Worm (Caenorhabditis elegans): ENCODE results near the gene Y37E11AL.9.

DNA sequence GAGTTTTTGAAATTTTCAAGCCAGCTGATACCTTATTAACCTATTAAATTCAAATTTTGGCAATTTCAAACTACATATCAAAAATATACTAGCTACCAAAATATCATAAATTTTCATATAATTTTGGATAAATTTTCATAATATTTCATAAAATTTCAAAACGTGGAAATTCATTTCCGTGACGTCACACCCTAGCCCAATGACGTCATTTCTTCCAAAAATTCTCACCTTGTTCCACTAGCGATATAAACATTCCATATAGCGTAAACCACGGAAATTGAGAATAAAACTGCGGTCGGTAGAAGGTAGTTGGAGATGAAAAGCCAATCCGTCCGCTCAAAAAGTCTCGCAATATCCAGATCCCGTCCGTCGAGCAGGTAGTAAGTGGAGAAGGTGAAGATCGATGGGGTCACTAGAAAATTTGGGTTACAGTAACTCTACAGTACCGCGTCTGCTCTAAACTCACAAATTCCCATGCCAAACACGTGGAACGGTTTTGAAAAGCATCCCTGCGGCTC lies 39.3 kb downstream of the Y37E11AL.9 start:
- TF ChIP-seq snpc-4 (tag; optimal IDR thresholded peaks at IDR 0.05) (no peak), mdl-1 (tag; optimal IDR thresholded peaks at IDR 0.05) (no peak), ceh-82 (tag; optimal IDR thresholded peaks at IDR 0.05) (no peak), fos-1 (tag; optimal IDR thresholded peaks at IDR 0.05) (no peak), nhr-77 (tag; optimal IDR thresholded peaks at IDR 0.05) (no peak), nhr-76 (tag; optimal IDR thresholded peaks at IDR 0.05) (no peak), ceh-16 (tag; optimal IDR thresholded peaks at IDR 0.05) (no peak), ceh-28 (tag; optimal IDR thresholded peaks at IDR 0.05) (no peak), ama-1 (optimal IDR thresholded peaks at IDR 0.05) (no peak), elt-1 (tag; optimal IDR thresholded peaks at IDR 0.05) (no peak), R02D3.7 (tag; optimal IDR thresholded peaks at IDR 0.05) (no peak), sea-2 (GFP tag; optimal IDR thresholded peaks at IDR 0.05) (no peak)
